Fruit fly (Drosophila melanogaster): ENCODE results near the gene Clp.
A peak's percentile ranks its signal among the peaks of the same experiment; 100 is the strongest.

Gene Clp

dm6 chr2L:855052-855547 is 35.3 kb downstream of the Clp start, which contains the start of gene CG13949 (continued):
- no peak for TF ChIP-seq CG7963 (GFP tag; IDR thresholded peaks at IDR 0.05; ENCODE audit: partially characterized antibody)
- peak; percentile 56 for TF ChIP-seq amos (GFP tag; IDR thresholded peaks at IDR 0.05; ENCODE audit: partially characterized antibody)
- no peak for TF ChIP-seq Tbp (GFP tag; optimal IDR thresholded peaks at IDR 0.05)
- peak; percentile 47; the same call in 1 of the 2 replicates for TF ChIP-seq CG42726 (GFP tag; IDR thresholded peaks at IDR 0.05; ENCODE audit: partially characterized antibody)
- peak; percentile 32 for TF ChIP-seq Hmx (GFP tag; optimal IDR thresholded peaks at IDR 0.05)
- peak; percentile 19; the same call in 1 of the 2 replicates for TF ChIP-seq CG43689 (GFP tag; IDR thresholded peaks at IDR 0.05)
- TF ChIP-seq gcm (GFP tag; optimal IDR thresholded peaks at IDR 0.05) = peak; percentile 64
- TF ChIP-seq da (GFP tag; optimal IDR thresholded peaks at IDR 0.05) = no peak
- TF ChIP-seq CG16779 (GFP tag; IDR thresholded peaks at IDR 0.05) = peak; percentile 68; the same call in 1 of the 2 replicates
- no peak for TF ChIP-seq h (optimal IDR thresholded peaks at IDR 0.05)
- TF ChIP-seq CrebB (tag; optimal IDR thresholded peaks at IDR 0.05) = peak; percentile 50
- peak; percentile 55 for TF ChIP-seq CG9817 (tag; optimal IDR thresholded peaks at IDR 0.05)
- TF ChIP-seq Xbp1 (GFP tag; optimal IDR thresholded peaks at IDR 0.05) = peak; percentile 65
- peak; percentile 66 for TF ChIP-seq pho (GFP tag; optimal IDR thresholded peaks at IDR 0.05)
- peak; percentile 25 for TF ChIP-seq B-H2 (GFP tag; optimal IDR thresholded peaks at IDR 0.05)
- peak; percentile 79 for TF ChIP-seq NFAT (GFP tag; IDR thresholded peaks at IDR 0.05)
- no peak for TF ChIP-seq CG6254 (GFP tag; optimal IDR thresholded peaks at IDR 0.05)
- TF ChIP-seq CG6854 (GFP tag; optimal IDR thresholded peaks at IDR 0.05) = peak; percentile 21
- peak; percentile 65 for TF ChIP-seq BEAF-32 (GFP tag; optimal IDR thresholded peaks at IDR 0.05)
- TF ChIP-seq C15 (GFP tag; IDR thresholded peaks at IDR 0.05) = no peak
- no peak for TF ChIP-seq nau (GFP tag; optimal IDR thresholded peaks at IDR 0.05)
- no peak for TF ChIP-seq CG33557 (GFP tag; optimal IDR thresholded peaks at IDR 0.05)
- no peak for TF ChIP-seq wek (GFP tag; optimal IDR thresholded peaks at IDR 0.05)
- peak; percentile 6 for TF ChIP-seq CG18619 (GFP tag; optimal IDR thresholded peaks at IDR 0.05)
- no peak for TF ChIP-seq sr (GFP tag; IDR thresholded peaks at IDR 0.05)
- peak; percentile 94 for TF ChIP-seq Hmr (GFP tag; optimal IDR thresholded peaks at IDR 0.05)
- TF ChIP-seq Sox102F (GFP tag; optimal IDR thresholded peaks at IDR 0.05) = peak; percentile 67
- TF ChIP-seq CG12744 (GFP tag; optimal IDR thresholded peaks at IDR 0.05) = no peak
- peak; percentile 64 for TF ChIP-seq E2f2 (GFP tag; IDR thresholded peaks at IDR 0.05)
- 0 out of 2 replicates have a peak, but pooled peaks have one; percentile 18 for TF ChIP-seq CG4360 (GFP tag; IDR thresholded peaks at IDR 0.05)
- TF ChIP-seq ewg (GFP tag; optimal IDR thresholded peaks at IDR 0.05) = peak; percentile 35
- no peak for TF ChIP-seq ham (GFP tag; IDR thresholded peaks at IDR 0.05)
- peak; percentile 88 for TF ChIP-seq vvl (GFP tag; IDR thresholded peaks at IDR 0.05)
- peak; percentile 59 for TF ChIP-seq sisA (GFP tag; IDR thresholded peaks at IDR 0.05)
- TF ChIP-seq MESR4 (GFP tag; optimal IDR thresholded peaks at IDR 0.05) = no peak
- TF ChIP-seq Sry-β (GFP tag; optimal IDR thresholded peaks at IDR 0.05) = no peak
- peak; percentile 61 for TF ChIP-seq ci (GFP tag; IDR thresholded peaks at IDR 0.05)
- peak; percentile 12 for TF ChIP-seq CG5180 (GFP tag; optimal IDR thresholded peaks at IDR 0.05)
- TF ChIP-seq CG34422 (GFP tag; IDR thresholded peaks at IDR 0.05) = peak; percentile 77
- TF ChIP-seq Hr39 (optimal IDR thresholded peaks at IDR 0.05) = no peak
- TF ChIP-seq trh (GFP tag; optimal IDR thresholded peaks at IDR 0.05) = no peak
- TF ChIP-seq CG4617 (GFP tag; optimal IDR thresholded peaks at IDR 0.05; ENCODE audit: borderline replicate concordance) = peak; percentile 8
- peak; percentile 70 for TF ChIP-seq tgo (GFP tag; IDR thresholded peaks at IDR 0.05)
- no peak for TF ChIP-seq CG1832 (GFP tag; optimal IDR thresholded peaks at IDR 0.05)
- no peak for TF ChIP-seq Mad (GFP tag; optimal IDR thresholded peaks at IDR 0.05)
- no peak for TF ChIP-seq ftz-f1 (GFP tag; optimal IDR thresholded peaks at IDR 0.05)
- TF ChIP-seq CG13123 (GFP tag; optimal IDR thresholded peaks at IDR 0.05) = no peak
- peak; percentile 47 for TF ChIP-seq pita (GFP tag; optimal IDR thresholded peaks at IDR 0.05)
- TF ChIP-seq Sry-δ (GFP tag; optimal IDR thresholded peaks at IDR 0.05) = peak; percentile 48
- peak; percentile 41 for TF ChIP-seq salm (tag; optimal IDR thresholded peaks at IDR 0.05)
- TF ChIP-seq sens-2 (GFP tag; IDR thresholded peaks at IDR 0.05) = no peak
